Worm (Caenorhabditis elegans) whole organism, L1 larva: Measurements from ENCODE around the gene cpz-2.
A peak's percentile ranks its signal among the peaks of the same experiment; 100 is the strongest.

Experiments
- ama-1 ChIP-seq: fragments of 150-350 bp; optimal IDR thresholded peaks from 2 replicates; lab custom pipeline; 2014
- ces-1 ChIP-seq: fragments of 150-350 bp; optimal IDR thresholded peaks from 2 replicates; lab custom pipeline; 2014; ENCODE audit warnings: missing biosample characterization, missing genetic modification reagents, missing genetic modification characterization
- lin-39 ChIP-seq: fragments of 150-350 bp; optimal IDR thresholded peaks from 2 replicates; lab custom pipeline; 2014; ENCODE audit warnings: missing biosample characterization, missing genetic modification reagents, missing genetic modification characterization
- mab-9 ChIP-seq: fragments of 200-800 bp; sonication (Bioruptor generic); IDR thresholded peaks from 2 replicates; pipeline ENCODE4 v1.3.6; 2022; ENCODE audit warnings: missing genetic modification reagents, missing genetic modification characterization, missing compliant biosample characterization
- nhr-28 ChIP-seq: fragments of 150-350 bp; optimal IDR thresholded peaks from 2 replicates; lab custom pipeline; 2014; ENCODE audit warnings: missing biosample characterization, missing genetic modification characterization
- nhr-71 ChIP-seq: sonication (generic microtip); optimal IDR thresholded peaks from 2 replicates; lab custom pipeline; 2016; ENCODE audit warnings: mild to moderate bottlenecking, missing genetic modification characterization, moderate library complexity, missing compliant biosample characterization
- nhr-90 ChIP-seq: sonication (generic microtip); optimal IDR thresholded peaks from 2 replicates; lab custom pipeline; 2016; ENCODE audit warnings: mild to moderate bottlenecking, missing genetic modification characterization, missing compliant biosample characterization; ENCODE audit not compliant: poor library complexity

ce11 chrV:13373643-13374042, 7.3 kb upstream of the cpz-2 start:
- TF ChIP-seq nhr-71 (tag; lab: Kevin White, UChicago) (peak; percentile 54), ama-1 (lab: Kevin White, UChicago) (no peak), nhr-90 (tag; lab: Kevin White, UChicago) (peak; percentile 52), mab-9 (GFP tag; lab: Robert Waterston, UW) (no peak), lin-39 (no peak), nhr-28 (no peak), ces-1 (GFP tag; lab: Kevin White, UChicago) (no peak)
